Fruit fly (Drosophila melanogaster) whole organism, embryonic: ENCODE results near the gene CG11700.
A peak's percentile ranks its signal among the peaks of the same experiment; 100 is the strongest.

Experiments used
- BEAF-32 ChIP-seq: fragments of 200-800 bp; sonication (Bioruptor generic); optimal IDR thresholded peaks from 3 replicates; lab custom pipeline; 2017; ENCODE audit warnings: missing biosample characterization, missing genetic modification characterization, mild to moderate bottlenecking, moderate library complexity, missing genetic modification reagents
- Bdp1 ChIP-seq: fragments of 200-800 bp; sonication (Bioruptor generic); optimal IDR thresholded peaks from 3 replicates; lab custom pipeline; 2016; ENCODE audit warnings: missing biosample characterization, missing genetic modification characterization
- Bgb ChIP-seq: fragments of 200-800 bp; sonication (Bioruptor generic); IDR thresholded peaks from 2 replicates; pipeline ENCODE4 v1.3.6; 2022; ENCODE audit warnings: missing biosample characterization, missing genetic modification characterization; ENCODE audit not compliant: partially characterized antibody
- CG10431 ChIP-seq: fragments of 200-800 bp; sonication (Bioruptor generic); optimal IDR thresholded peaks from 3 replicates; lab custom pipeline; 2018; ENCODE audit warnings: missing biosample characterization, mild to moderate bottlenecking, missing genetic modification characterization
- CG10654 ChIP-seq: fragments of 200-800 bp; sonication (Bioruptor generic); optimal IDR thresholded peaks from 2 replicates; lab custom pipeline; 2016; ENCODE audit warnings: missing biosample characterization, missing genetic modification characterization
- CG11093 ChIP-seq: fragments of 200-800 bp; sonication (Bioruptor generic); IDR thresholded peaks from 3 replicates; pipeline ENCODE4 v1.3.6; 2022; ENCODE audit warnings: missing biosample characterization, missing genetic modification characterization
- CG11247 ChIP-seq: fragments of 200-800 bp; sonication (Bioruptor generic); IDR thresholded peaks from 2 replicates; pipeline ENCODE4 v1.3.6; 2022; ENCODE audit warnings: missing biosample characterization, missing genetic modification characterization
- CG11695 ChIP-seq: fragments of 200-800 bp; sonication (Bioruptor generic); IDR thresholded peaks from 3 replicates; pipeline ENCODE4 v1.3.6; 2022; ENCODE audit warnings: missing biosample characterization, missing genetic modification characterization
- CG12104 ChIP-seq: fragments of 200-800 bp; sonication (Bioruptor generic); optimal IDR thresholded peaks from 3 replicates; lab custom pipeline; 2016; ENCODE audit warnings: missing biosample characterization, missing genetic modification characterization
- CG12155 ChIP-seq: fragments of 200-800 bp; sonication (Bioruptor generic); optimal IDR thresholded peaks from 3 replicates; lab custom pipeline; 2016; ENCODE audit warnings: missing biosample characterization, missing genetic modification characterization
- CG12744 ChIP-seq: fragments of 200-800 bp; sonication (Bioruptor generic); optimal IDR thresholded peaks from 2 replicates; lab custom pipeline; 2016; ENCODE audit warnings: missing biosample characterization, missing genetic modification characterization
- CG13287 ChIP-seq: fragments of 200-800 bp; sonication (Bioruptor generic); IDR thresholded peaks from 2 replicates; pipeline ENCODE4 v1.3.6; 2022; ENCODE audit warnings: missing biosample characterization, missing genetic modification characterization; ENCODE audit not compliant: partially characterized antibody
- CG13894 ChIP-seq: fragments of 200-800 bp; sonication (Bioruptor generic); optimal IDR thresholded peaks from 3 replicates; lab custom pipeline; 2018; ENCODE audit warnings: missing biosample characterization, mild to moderate bottlenecking, missing genetic modification characterization, moderate library complexity
- CG14050 ChIP-seq: fragments of 200-800 bp; sonication (Bioruptor generic); IDR thresholded peaks from 3 replicates; pipeline ENCODE4 v1.3.6; 2022; ENCODE audit warnings: missing biosample characterization, missing genetic modification characterization
- CG15479 ChIP-seq: fragments of 200-800 bp; sonication (Bioruptor generic); optimal IDR thresholded peaks from 3 replicates; lab custom pipeline; 2019; ENCODE audit warnings: missing biosample characterization, mild to moderate bottlenecking, missing genetic modification characterization, moderate library complexity
- CG16815 ChIP-seq: fragments of 200-800 bp; sonication (Bioruptor generic); optimal IDR thresholded peaks from 3 replicates; lab custom pipeline; 2017; ENCODE audit warnings: missing biosample characterization, mild to moderate bottlenecking, missing genetic modification characterization
- CG17186 ChIP-seq: fragments of 200-800 bp; sonication (Bioruptor generic); optimal IDR thresholded peaks from 3 replicates; lab custom pipeline; 2017; ENCODE audit warnings: missing biosample characterization, missing genetic modification reagents, missing genetic modification characterization
- CG17568 ChIP-seq: fragments of 200-800 bp; sonication (Bioruptor generic); optimal IDR thresholded peaks from 2 replicates; lab custom pipeline; 2018; ENCODE audit warnings: missing biosample characterization, mild to moderate bottlenecking, missing genetic modification characterization, moderate library complexity
- CG18764 ChIP-seq: fragments of 200-800 bp; sonication (Bioruptor generic); optimal IDR thresholded peaks from 3 replicates; lab custom pipeline; 2016; ENCODE audit warnings: missing biosample characterization, missing genetic modification characterization
- CG2129 ChIP-seq: fragments of 200-800 bp; sonication (Bioruptor generic); IDR thresholded peaks from 2 replicates; pipeline ENCODE4 v1.3.6; 2022; ENCODE audit warnings: missing biosample characterization, missing genetic modification characterization; ENCODE audit not compliant: partially characterized antibody
- CG2889 ChIP-seq: fragments of 200-800 bp; sonication (Bioruptor generic); IDR thresholded peaks from 3 replicates; pipeline ENCODE4 v1.3.6; 2022; ENCODE audit warnings: missing biosample characterization, missing genetic modification characterization
- CG3995 ChIP-seq: fragments of 200-800 bp; sonication (Bioruptor generic); optimal IDR thresholded peaks from 3 replicates; lab custom pipeline; 2016; ENCODE audit warnings: missing biosample characterization, missing genetic modification characterization
- CG4328 ChIP-seq: fragments of 200-800 bp; sonication (Bioruptor generic); optimal IDR thresholded peaks from 3 replicates; lab custom pipeline; 2017; ENCODE audit warnings: missing biosample characterization, missing genetic modification reagents, missing genetic modification characterization
- CG4404 ChIP-seq: fragments of 200-800 bp; sonication (Bioruptor generic); IDR thresholded peaks from 2 replicates; pipeline ENCODE4 v1.3.6; 2022; ENCODE audit warnings: missing biosample characterization, missing genetic modification characterization
- CG5180 ChIP-seq: fragments of 200-800 bp; sonication (Bioruptor generic); optimal IDR thresholded peaks from 3 replicates; lab custom pipeline; 2017; ENCODE audit warnings: missing biosample characterization, missing genetic modification characterization, mild to moderate bottlenecking, moderate library complexity, missing genetic modification reagents
- CG6272 ChIP-seq: fragments of 200-800 bp; sonication (Bioruptor generic); IDR thresholded peaks from 2 replicates; pipeline ENCODE4 v1.3.6; 2022; ENCODE audit warnings: missing biosample characterization, missing genetic modification characterization
- CG7556 ChIP-seq: fragments of 200-800 bp; sonication (Bioruptor generic); optimal IDR thresholded peaks from 2 replicates; lab custom pipeline; 2017; ENCODE audit warnings: missing biosample characterization, mild to moderate bottlenecking, missing genetic modification characterization
- CG8944 ChIP-seq: fragments of 200-800 bp; sonication (Bioruptor generic); optimal IDR thresholded peaks from 3 replicates; lab custom pipeline; 2016; ENCODE audit warnings: missing biosample characterization, missing genetic modification characterization
- CG9727 ChIP-seq: fragments of 200-800 bp; sonication (Bioruptor generic); optimal IDR thresholded peaks from 3 replicates; lab custom pipeline; 2017; ENCODE audit warnings: missing biosample characterization, mild to moderate bottlenecking, missing genetic modification characterization
- Chrac-16 ChIP-seq: fragments of 200-800 bp; sonication (Bioruptor generic); optimal IDR thresholded peaks from 3 replicates; lab custom pipeline; 2016; ENCODE audit warnings: missing biosample characterization, missing genetic modification characterization
- Dip3 ChIP-seq: fragments of 200-800 bp; sonication (Bioruptor generic); optimal IDR thresholded peaks from 3 replicates; lab custom pipeline; 2016; ENCODE audit warnings: missing biosample characterization, missing genetic modification characterization
- Hr78 ChIP-seq, 2 experiments: fragments of 200-800 bp in 1 of 2; fragments of >200 bp in 1 of 2; sonication (Bioruptor generic) in 1 of 2; optimal IDR thresholded peaks; 2 replicates each; lab custom pipeline; 2017 to 2019; ENCODE audit warnings: missing biosample characterization in 2 of 2, missing genetic modification characterization in 2 of 2, mild to moderate bottlenecking in 1 of 2, moderate library complexity in 1 of 2
- MESR4 ChIP-seq: fragments of 200-800 bp; sonication (Bioruptor generic); optimal IDR thresholded peaks from 2 replicates; lab custom pipeline; 2018; ENCODE audit warnings: missing biosample characterization, mild to moderate bottlenecking, missing genetic modification characterization, moderate library complexity
- Meics ChIP-seq: fragments of 200-800 bp; sonication (Bioruptor generic); optimal IDR thresholded peaks from 2 replicates; lab custom pipeline; 2017; ENCODE audit warnings: missing biosample characterization, mild to moderate bottlenecking, missing genetic modification characterization
- Mrtf ChIP-seq: fragments of 200-800 bp; sonication (Bioruptor generic); IDR thresholded peaks from 3 replicates; pipeline ENCODE4 v1.3.6; 2022; ENCODE audit warnings: missing biosample characterization, missing genetic modification characterization
- NFAT ChIP-seq: fragments of 200-800 bp; sonication (Bioruptor generic); IDR thresholded peaks from 2 replicates; pipeline ENCODE4 v1.3.6; 2022; ENCODE audit warnings: missing biosample characterization, missing genetic modification characterization
- Oli ChIP-seq: fragments of 200-800 bp; sonication (Bioruptor generic); optimal IDR thresholded peaks from 2 replicates; lab custom pipeline; 2018; ENCODE audit warnings: missing biosample characterization, mild to moderate bottlenecking, missing genetic modification characterization, moderate library complexity
- Sox100B ChIP-seq: fragments of 200-800 bp; sonication (Bioruptor generic); optimal IDR thresholded peaks from 3 replicates; lab custom pipeline; 2018; ENCODE audit warnings: missing biosample characterization, mild to moderate bottlenecking, missing genetic modification characterization
- croc ChIP-seq: fragments of 200-800 bp; sonication (Bioruptor generic); conservative IDR thresholded peaks from 3 replicates; pipeline ENCODE4 v1.3.6; 2022; ENCODE audit warnings: missing biosample characterization, missing genetic modification characterization
- ftz-f1 ChIP-seq: fragments of 200-800 bp; sonication (Bioruptor generic); optimal IDR thresholded peaks from 2 replicates; lab custom pipeline; 2016; ENCODE audit warnings: missing biosample characterization, missing genetic modification characterization
- grau ChIP-seq: fragments of 200-800 bp; optimal IDR thresholded peaks from 3 replicates; lab custom pipeline; 2019; ENCODE audit warnings: missing biosample characterization, mild to moderate bottlenecking, missing genetic modification characterization, moderate library complexity
- knrl ChIP-seq: fragments of 200-800 bp; sonication (Bioruptor generic); IDR thresholded peaks from 3 replicates; pipeline ENCODE4 v1.3.6; 2022; ENCODE audit warnings: missing biosample characterization, missing genetic modification characterization; ENCODE audit not compliant: partially characterized antibody
- lmd ChIP-seq: fragments of 200-800 bp; sonication (Bioruptor generic); IDR thresholded peaks from 2 replicates; pipeline ENCODE4 v1.3.6; 2022; ENCODE audit warnings: missing biosample characterization, missing genetic modification characterization
- pho ChIP-seq: fragments of 200-800 bp; sonication (Bioruptor generic); optimal IDR thresholded peaks from 2 replicates; lab custom pipeline; 2016; ENCODE audit warnings: missing biosample characterization, missing genetic modification characterization
- psq ChIP-seq: fragments of 200-800 bp; sonication (Bioruptor generic); optimal IDR thresholded peaks from 2 replicates; lab custom pipeline; 2017; ENCODE audit warnings: missing biosample characterization, missing genetic modification characterization
- sc ChIP-seq, 3 experiments: fragments of >200 bp in 2 of 3; fragments of 200-800 bp in 1 of 3; sonication (Bioruptor generic) in 1 of 3; optimal IDR thresholded peaks; 2 replicates in 2 of 3; 3 replicates in 1 of 3; lab custom pipeline; 2017; ENCODE audit warnings: mild to moderate bottlenecking in 1 of 3, missing biosample characterization in 1 of 3, missing genetic modification characterization in 1 of 3, missing genetic modification reagents in 1 of 3
- so ChIP-seq: fragments of 200-800 bp; sonication (Bioruptor generic); IDR thresholded peaks from 3 replicates; pipeline ENCODE4 v1.3.6; 2022; ENCODE audit warnings: missing biosample characterization, missing genetic modification characterization
- trem ChIP-seq: fragments of 200-800 bp; optimal IDR thresholded peaks from 3 replicates; lab custom pipeline; 2019; ENCODE audit warnings: missing biosample characterization, mild to moderate bottlenecking, missing genetic modification characterization, moderate library complexity
- vfl ChIP-seq: fragments of 200-800 bp; sonication (Bioruptor generic); optimal IDR thresholded peaks from 2 replicates; lab custom pipeline; 2016; ENCODE audit warnings: missing biosample characterization, missing genetic modification characterization

Gene CG11700

DNA sequence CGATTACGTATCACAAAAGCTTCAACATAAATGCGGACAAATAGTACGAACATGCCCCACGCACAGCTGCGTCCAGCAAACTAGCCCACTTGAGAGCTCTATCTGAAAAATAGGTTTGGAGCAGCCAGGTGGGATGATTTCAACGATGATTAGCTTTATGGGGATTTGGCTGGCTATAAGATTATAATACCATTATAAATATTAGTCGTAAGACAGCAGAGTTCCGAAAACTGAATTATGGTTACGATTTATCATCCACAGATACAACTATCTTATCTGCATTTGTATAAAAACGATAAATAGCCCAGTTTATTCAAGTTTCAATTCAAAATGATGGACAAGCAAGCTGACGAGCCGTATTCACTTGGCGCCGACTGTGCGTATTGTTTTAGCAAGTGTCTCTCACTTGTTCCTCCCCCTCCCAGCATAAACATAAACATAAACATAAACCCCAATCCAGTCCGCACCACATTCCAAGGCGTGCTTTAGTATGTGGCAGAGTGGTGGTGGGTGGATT lies 19.7 kb downstream of the CG11700 start (continued):
- TF ChIP-seq Meics (peak; percentile 89), knrl (GFP tag; lab: Robert Waterston, UW) (no peak), CG11247 (peak; percentile 31; the same call in 1 of the 2 replicates), NFAT (no peak), CG12104 (GFP tag; lab: Kevin White, UChicago) (peak; percentile 52), Bdp1 (GFP tag; lab: Kevin White, UChicago) (peak; percentile 33), CG6272 (peak; percentile 33; the same call in 1 of the 2 replicates), CG4328 (GFP tag; lab: Kevin White, UChicago) (peak; percentile 58), CG10431 (GFP tag; lab: Kevin White, UChicago) (no peak), grau (tag; lab: Kevin White, UChicago) (peak; percentile 83), CG10654 (peak; percentile 37), sc (optimal IDR thresholded peaks at IDR 0.05; lab: Kevin White, UChicago) (no peak), sc (GFP tag; optimal IDR thresholded peaks at IDR 0.05; lab: Kevin White, UChicago) (peak; percentile 41), CG13894 (tag; lab: Kevin White, UChicago) (peak; percentile 51), lmd (peak; percentile 77), CG18764 (GFP tag; lab: Kevin White, UChicago) (peak; percentile 7), psq (no peak), CG12744 (GFP tag; lab: Kevin White, UChicago) (peak; percentile 49), Hr78 (GFP tag; optimal IDR thresholded peaks at IDR 0.05; lab: Kevin White, UChicago) (peak in 1 of 2 experiments; percentile 64), CG2889 (GFP tag; lab: Robert Waterston, UW) (no peak), CG14050 (peak; percentile 24; the same call in 2 of the 3 replicates), BEAF-32 (no peak), so (GFP tag; lab: Robert Waterston, UW) (peak; percentile 79; the same call in 2 of the 3 replicates), CG17186 (GFP tag; lab: Kevin White, UChicago) (peak; percentile 17), CG9727 (GFP tag; lab: Kevin White, UChicago) (peak; percentile 81), CG5180 (peak; percentile 76), trem (peak; percentile 22), CG13287 (GFP tag; lab: Robert Waterston, UW) (no peak), CG2129 (GFP tag; lab: Robert Waterston, UW) (no peak), CG17568 (peak; percentile 62), CG7556 (GFP tag; lab: Kevin White, UChicago) (peak; percentile 86), CG11695 (peak; percentile 78), CG11093 (GFP tag; lab: Robert Waterston, UW) (peak; percentile 58; the same call in 1 of the 3 replicates), CG16815 (GFP tag; lab: Kevin White, UChicago) (peak; percentile 15), CG15479 (GFP tag; lab: Kevin White, UChicago) (no peak), CG3995 (GFP tag; lab: Kevin White, UChicago) (no peak), CG8944 (no peak), Bgb (GFP tag; lab: Robert Waterston, UW) (no peak), Chrac-16 (GFP tag; lab: Kevin White, UChicago) (peak; percentile 39), pho (GFP tag; lab: Kevin White, UChicago) (peak; percentile 48), CG4404 (GFP tag; lab: Robert Waterston, UW) (0 out of 2 replicates have a peak, but pooled peaks have one; percentile 12), Sox100B (GFP tag; lab: Kevin White, UChicago) (peak; percentile 87), vfl (GFP tag; lab: Kevin White, UChicago) (peak; percentile 30), Mrtf (GFP tag; lab: Robert Waterston, UW) (peak; percentile 46; the same call in 1 of the 3 replicates), ftz-f1 (GFP tag; lab: Kevin White, UChicago) (no peak), Oli (tag; lab: Kevin White, UChicago) (peak; percentile 84), croc (GFP tag; lab: Robert Waterston, UW) (peak; percentile 42; the same call in 1 of the 3 replicates), CG12155 (GFP tag; lab: Kevin White, UChicago) (peak; percentile 50), MESR4 (GFP tag; lab: Kevin White, UChicago) (no peak), Dip3 (GFP tag; lab: Kevin White, UChicago) (peak; percentile 65)
